Fruit fly (Drosophila melanogaster): ENCODE data around the gene ND-ACP.

The ND-ACP gene

DNA sequence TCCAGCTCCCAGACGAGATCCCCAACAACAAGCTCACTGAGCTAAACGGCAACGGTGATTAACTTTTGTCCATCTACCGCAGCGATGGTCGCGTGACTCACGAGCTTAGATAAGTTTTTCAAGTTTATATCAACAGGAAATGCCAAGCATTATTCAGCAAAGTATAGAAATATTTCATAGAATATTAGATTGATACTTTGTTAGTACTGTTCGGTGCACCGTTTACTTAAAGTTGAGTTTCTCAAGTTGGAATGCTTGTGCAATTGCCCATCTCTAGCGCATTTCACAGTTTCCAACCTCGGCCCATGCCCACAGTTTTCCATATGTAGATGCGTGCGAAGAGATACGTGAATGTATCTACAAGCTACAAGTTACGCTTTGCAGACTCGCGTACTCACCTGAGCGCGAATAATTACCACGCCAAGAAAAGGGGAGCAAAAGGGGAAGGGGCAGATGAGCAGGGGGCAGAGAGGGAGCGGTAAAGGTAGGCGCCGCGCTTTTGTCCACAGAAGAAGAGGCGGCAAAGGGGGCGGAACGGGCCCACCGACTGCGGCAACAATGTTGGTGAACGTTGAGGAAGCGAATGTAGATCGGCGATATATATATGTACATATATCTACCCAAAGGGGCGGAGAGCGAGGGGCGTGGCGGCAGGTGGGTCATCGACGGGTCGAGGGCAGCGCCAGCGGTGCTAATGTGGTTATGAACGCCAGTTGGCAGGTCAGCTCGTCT is 46.4 kb downstream of the ND-ACP start (continued):
- TF ChIP-seq Hr78 (GFP tag; optimal IDR thresholded peaks at IDR 0.05) (no peak), Hmx (GFP tag; optimal IDR thresholded peaks at IDR 0.05) (no peak), CG2712 (tag; optimal IDR thresholded peaks at IDR 0.05) (peak; percentile 71), ken (GFP tag; IDR thresholded peaks at IDR 0.05) (peak; percentile 65; the same call in 2 of the 3 replicates), chinmo (GFP tag; IDR thresholded peaks at IDR 0.05; ENCODE audit: partially characterized antibody) (no peak), CG2120 (GFP tag; optimal IDR thresholded peaks at IDR 0.05) (no peak), CG34422 (GFP tag; IDR thresholded peaks at IDR 0.05) (no peak), Chrac-16 (GFP tag; optimal IDR thresholded peaks at IDR 0.05) (no peak), pfk (GFP tag; optimal IDR thresholded peaks at IDR 0.05) (no peak), dimm (GFP tag; IDR thresholded peaks at IDR 0.05) (no peak), CG3281 (GFP tag; optimal IDR thresholded peaks at IDR 0.05) (no peak), hb (GFP tag; IDR thresholded peaks at IDR 0.05; ENCODE audit: partially characterized antibody) (peak; percentile 76), shn (GFP tag; optimal IDR thresholded peaks at IDR 0.05) (no peak), CG9609 (GFP tag; optimal IDR thresholded peaks at IDR 0.05) (peak; percentile 3), Doc3 (GFP tag; IDR thresholded peaks at IDR 0.05; ENCODE audit: partially characterized antibody) (peak; percentile 74), Fer2 (tag; optimal IDR thresholded peaks at IDR 0.05) (no peak), CG3407 (GFP tag; optimal IDR thresholded peaks at IDR 0.05) (peak; percentile 46), CG17328 (GFP tag; IDR thresholded peaks at IDR 0.05) (peak; percentile 60; the same call in 1 of the 2 replicates), bab2 (GFP tag; optimal IDR thresholded peaks at IDR 0.05) (peak; percentile 50), hbn (GFP tag; IDR thresholded peaks at IDR 0.05; ENCODE audit: partially characterized antibody) (peak; percentile 68), ems (GFP tag; optimal IDR thresholded peaks at IDR 0.05) (no peak), CG1792 (GFP tag; optimal IDR thresholded peaks at IDR 0.05) (no peak), Dfd (GFP tag; optimal IDR thresholded peaks at IDR 0.05) (no peak), fd64A (GFP tag; optimal IDR thresholded peaks at IDR 0.05) (no peak), Nf-YB (GFP tag; optimal IDR thresholded peaks at IDR 0.05) (peak; percentile 21), slp2 (GFP tag; optimal IDR thresholded peaks at IDR 0.05) (peak; percentile 50), gcm2 (GFP tag; optimal IDR thresholded peaks at IDR 0.05) (no peak), CG17361 (GFP tag; IDR thresholded peaks at IDR 0.05) (peak; percentile 54; the same call in 2 of the 3 replicates), tx (GFP tag; optimal IDR thresholded peaks at IDR 0.05) (peak; percentile 1), tgo (GFP tag; IDR thresholded peaks at IDR 0.05) (peak; percentile 53), lov (optimal IDR thresholded peaks at IDR 0.05) (no peak), lov (GFP tag; IDR thresholded peaks at IDR 0.05) (no peak), Vsx1 (GFP tag; optimal IDR thresholded peaks at IDR 0.05) (no peak), inv (GFP tag; IDR thresholded peaks at IDR 0.05; ENCODE audit: partially characterized antibody) (peak; percentile 38; the same call in 1 of the 2 replicates), row (GFP tag; IDR thresholded peaks at IDR 0.05) (peak; percentile 78), lab (GFP tag; optimal IDR thresholded peaks at IDR 0.05) (peak; percentile 54), CG2129 (GFP tag; IDR thresholded peaks at IDR 0.05; ENCODE audit: partially characterized antibody) (no peak), run (tag; optimal IDR thresholded peaks at IDR 0.05) (peak; percentile 2), CG17912 (GFP tag; optimal IDR thresholded peaks at IDR 0.05) (no peak), CG11695 (GFP tag; IDR thresholded peaks at IDR 0.05) (0 out of 3 replicates have a peak, but pooled peaks have one; percentile 33), chn (GFP tag; optimal IDR thresholded peaks at IDR 0.05) (no peak), nau (GFP tag; optimal IDR thresholded peaks at IDR 0.05) (no peak), CG10654 (GFP tag; optimal IDR thresholded peaks at IDR 0.05) (peak; percentile 6), CG1024 (GFP tag; IDR thresholded peaks at IDR 0.05) (no peak), CG10321 (GFP tag; IDR thresholded peaks at IDR 0.05) (no peak), CG15601 (tag; optimal IDR thresholded peaks at IDR 0.05) (peak; percentile 41), CG13287 (GFP tag; IDR thresholded peaks at IDR 0.05; ENCODE audit: partially characterized antibody) (peak; percentile 68), gfzf (GFP tag; optimal IDR thresholded peaks at IDR 0.05) (no peak), CG14710 (tag; optimal IDR thresholded peaks at IDR 0.05) (peak; percentile 2)
